Fruit fly (Drosophila melanogaster) whole organism: ENCODE data around the gene Mybbp1A.

ENCODE experiments used
- CG8478 ChIP-seq: fragments of >200 bp; optimal IDR thresholded peaks from 2 replicates; lab custom pipeline; 2018; ENCODE audit warnings: inconsistent platforms
- Dll ChIP-seq: fragments of >200 bp; optimal IDR thresholded peaks from 2 replicates; lab custom pipeline; 2017
- EcR ChIP-seq, 2 experiments: fragments of >200 bp; optimal IDR thresholded peaks; 2 replicates each; lab custom pipeline; 2017; ENCODE audit warnings: missing biosample characterization in 2 of 2, missing genetic modification characterization in 2 of 2, missing genetic modification reagents in 2 of 2
- pan ChIP-seq: fragments of >200 bp; optimal IDR thresholded peaks from 2 replicates; lab custom pipeline; 2017
- psq ChIP-seq: fragments of >200 bp; optimal IDR thresholded peaks from 2 replicates; lab custom pipeline; 2017
- usp ChIP-seq: fragments of >200 bp; optimal IDR thresholded peaks from 2 replicates; lab custom pipeline; 2017; ENCODE audit warnings: missing biosample characterization, missing genetic modification characterization, mixed read lengths

Mybbp1A gene

DNA sequence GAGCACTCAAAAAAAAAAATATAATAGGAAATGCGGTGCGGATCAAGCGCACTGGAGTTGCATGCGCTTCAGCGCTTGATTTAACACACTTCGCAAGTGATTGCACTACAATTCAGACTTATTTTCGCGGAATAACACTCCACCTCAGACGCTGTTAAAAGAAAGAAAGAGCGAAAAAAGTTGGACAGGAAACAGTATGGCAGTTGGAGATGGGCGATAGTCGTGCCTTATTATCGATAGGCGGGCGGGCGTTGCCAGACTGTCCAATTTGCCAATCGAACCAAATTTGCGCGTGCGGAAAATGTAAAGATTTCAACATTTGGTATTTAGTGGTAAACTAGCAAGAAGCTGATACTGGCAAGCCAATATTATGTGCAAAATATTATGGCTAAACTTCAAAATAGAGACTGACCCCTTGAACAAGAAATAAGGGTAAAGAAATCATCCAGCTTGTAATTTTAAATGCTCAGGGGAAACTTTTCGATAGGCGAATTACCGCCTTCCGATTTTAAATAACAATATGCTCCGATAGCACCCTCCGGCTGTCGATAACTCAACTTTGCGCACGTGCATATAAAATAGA, at the start of gene Mybbp1A, which contains the start of gene RpL36:
Gene Mybbp1A, plus strand, starts transcription at position 535 of the 583 bp plus-strand sequence.
Gene RpL36, minus strand, starts transcription at position 245 of the 583 bp plus-strand sequence.
- TF ChIP-seq EcR (GFP tag; optimal IDR thresholded peaks at IDR 0.05; lab: Kevin White, UChicago) (no peak), CG8478 (lab: Kevin White, UChicago) (no peak), pan (lab: Kevin White, UChicago) (no peak)

- no peak for TF ChIP-seq Dll (lab: Kevin White, UChicago)
- TF ChIP-seq psq: no peak
- no peak for TF ChIP-seq CG8478 (lab: Kevin White, UChicago)
- no peak for TF ChIP-seq usp (GFP tag; lab: Kevin White, UChicago)
- no peak for TF ChIP-seq pan (lab: Kevin White, UChicago)
- no peak for TF ChIP-seq EcR (GFP tag; optimal IDR thresholded peaks at IDR 0.05; lab: Kevin White, UChicago)
These were observed 48.9 kb upstream of the Mybbp1A start for dm6 chrX:580635-581034.

- TF ChIP-seq psq (no peak), EcR (GFP tag; optimal IDR thresholded peaks at IDR 0.05; lab: Kevin White, UChicago) (no peak), usp (GFP tag; lab: Kevin White, UChicago) (no peak), pan (lab: Kevin White, UChicago) (no peak), CG8478 (lab: Kevin White, UChicago) (no peak), Dll (lab: Kevin White, UChicago) (no peak)
These were observed 47.7 kb upstream of the Mybbp1A start, which contains the start of gene vnd for dm6 chrX:581825-582224. TSS of gene vnd (plus strand) at chrX:582121.

- TF ChIP-seq CG8478 (lab: Kevin White, UChicago): no peak
- TF ChIP-seq EcR (GFP tag; optimal IDR thresholded peaks at IDR 0.05; lab: Kevin White, UChicago): no peak
- no peak for TF ChIP-seq psq
- TF ChIP-seq Dll (lab: Kevin White, UChicago): no peak
- no peak for TF ChIP-seq usp (GFP tag; lab: Kevin White, UChicago)
- TF ChIP-seq pan (lab: Kevin White, UChicago): no peak
These were observed 40.6 kb upstream of the Mybbp1A start for dm6 chrX:588941-589340.

dm6 chrX:590479-590878, 39.1 kb upstream of the Mybbp1A start:
- TF ChIP-seq psq (no peak), EcR (GFP tag; optimal IDR thresholded peaks at IDR 0.05; lab: Kevin White, UChicago) (no peak), pan (lab: Kevin White, UChicago) (no peak), CG8478 (lab: Kevin White, UChicago) (no peak), Dll (lab: Kevin White, UChicago) (no peak), usp (GFP tag; lab: Kevin White, UChicago) (no peak)

DNA sequence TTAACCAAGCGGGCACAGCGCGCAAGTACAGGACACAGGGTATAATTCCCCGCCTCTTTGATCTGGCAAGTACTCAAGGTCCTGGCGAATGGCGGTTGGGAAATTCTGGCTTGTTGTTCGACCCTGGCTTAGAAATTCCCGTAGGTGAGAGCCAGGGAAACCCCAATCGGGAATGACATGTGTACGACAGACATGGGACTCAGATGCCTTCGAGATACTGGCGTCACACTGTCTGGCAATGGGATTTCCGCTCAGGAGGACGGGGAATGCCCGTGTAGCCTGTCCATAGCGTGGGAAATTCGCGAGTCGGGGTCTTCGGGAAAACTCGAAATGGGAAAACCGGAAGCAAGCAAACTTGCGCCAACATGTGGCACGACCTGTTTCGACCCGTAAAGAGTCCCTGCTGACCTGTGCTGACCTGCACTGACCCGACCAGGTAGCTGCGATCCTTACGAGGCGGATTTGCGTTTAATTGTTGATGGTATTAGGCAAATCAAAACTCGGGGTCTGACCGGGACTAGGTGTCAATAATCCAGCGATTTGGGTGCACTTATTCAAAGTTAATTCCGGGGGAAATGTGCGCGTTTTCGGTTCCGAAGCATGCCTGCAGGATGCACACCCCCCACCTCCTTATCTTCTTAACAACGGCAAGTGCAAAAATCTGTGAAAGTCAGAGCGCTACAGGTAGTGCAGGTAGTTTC, 36.8 kb upstream of the Mybbp1A start:
- TF ChIP-seq Dll (lab: Kevin White, UChicago) (no peak), pan (lab: Kevin White, UChicago) (no peak), CG8478 (lab: Kevin White, UChicago) (no peak), psq (no peak), usp (GFP tag; lab: Kevin White, UChicago) (no peak), EcR (GFP tag; optimal IDR thresholded peaks at IDR 0.05; lab: Kevin White, UChicago) (no peak)

dm6 chrX:597057-597456, 32.5 kb upstream of the Mybbp1A start:
- TF ChIP-seq pan (lab: Kevin White, UChicago): no peak
- TF ChIP-seq psq: no peak
- TF ChIP-seq Dll (lab: Kevin White, UChicago): no peak
- no peak for TF ChIP-seq EcR (GFP tag; optimal IDR thresholded peaks at IDR 0.05; lab: Kevin White, UChicago)
- TF ChIP-seq usp (GFP tag; lab: Kevin White, UChicago): no peak
- TF ChIP-seq CG8478 (lab: Kevin White, UChicago): no peak

DNA sequence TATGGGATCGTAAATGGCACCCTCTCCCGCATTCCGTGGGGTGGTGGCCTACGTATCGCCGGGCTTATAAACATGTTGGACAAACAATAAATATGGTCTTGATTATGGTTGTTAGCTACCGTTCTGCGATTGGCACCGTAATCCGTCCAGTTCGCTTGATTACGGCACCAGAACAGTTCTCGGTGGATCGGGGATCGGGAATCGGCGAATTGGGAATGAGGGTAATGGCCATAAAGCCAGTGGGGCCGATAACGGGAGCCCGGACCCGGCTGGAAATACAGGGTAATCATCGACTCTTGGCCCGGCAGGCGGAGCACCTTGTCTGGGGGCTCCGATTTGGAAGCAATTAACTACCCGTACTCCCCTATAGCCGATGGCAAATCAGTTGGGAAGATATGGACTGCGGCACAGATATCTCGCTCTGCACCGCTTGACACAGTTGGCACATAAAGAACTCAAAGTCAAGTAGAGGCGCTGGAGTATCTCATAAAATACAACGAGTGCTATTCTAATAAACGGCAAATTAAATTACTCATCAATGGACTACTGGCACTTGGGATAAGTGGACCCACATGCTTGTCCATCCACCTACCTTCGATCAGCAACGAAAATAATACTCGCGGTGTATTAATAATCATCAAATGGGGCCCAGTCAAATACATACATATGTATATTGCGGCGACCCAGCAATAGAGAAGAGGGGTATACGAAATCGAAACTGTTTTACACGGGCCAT, 31.1 kb upstream of the Mybbp1A start:
- TF ChIP-seq CG8478 (lab: Kevin White, UChicago) (no peak), Dll (lab: Kevin White, UChicago) (no peak), pan (lab: Kevin White, UChicago) (no peak), EcR (GFP tag; optimal IDR thresholded peaks at IDR 0.05; lab: Kevin White, UChicago) (no peak), psq (no peak), usp (GFP tag; lab: Kevin White, UChicago) (no peak)

DNA sequence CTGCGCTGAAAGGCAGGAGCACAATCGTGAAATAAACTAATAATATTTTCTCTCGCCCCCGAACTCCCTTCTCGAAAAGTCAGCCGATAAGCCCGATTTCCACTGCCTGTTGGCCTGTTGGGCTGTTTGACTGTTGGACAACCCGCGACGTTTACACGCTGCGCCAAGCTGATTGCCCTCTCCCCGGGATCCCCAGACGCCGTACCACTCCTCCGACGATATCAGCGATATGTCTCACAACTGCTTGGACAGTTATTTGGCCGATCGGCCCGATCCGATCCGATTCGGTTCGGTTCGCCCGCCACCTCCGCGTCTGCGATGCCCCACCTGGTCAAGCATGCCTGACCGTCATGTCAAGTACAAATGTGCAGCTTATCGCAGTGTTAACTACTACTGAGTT, 29.8 kb upstream of the Mybbp1A start:
- no peak for TF ChIP-seq psq
- no peak for TF ChIP-seq usp (GFP tag; lab: Kevin White, UChicago)
- no peak for TF ChIP-seq pan (lab: Kevin White, UChicago)
- TF ChIP-seq EcR (GFP tag; optimal IDR thresholded peaks at IDR 0.05; lab: Kevin White, UChicago): no peak
- TF ChIP-seq CG8478 (lab: Kevin White, UChicago): no peak
- TF ChIP-seq Dll (lab: Kevin White, UChicago): no peak

DNA sequence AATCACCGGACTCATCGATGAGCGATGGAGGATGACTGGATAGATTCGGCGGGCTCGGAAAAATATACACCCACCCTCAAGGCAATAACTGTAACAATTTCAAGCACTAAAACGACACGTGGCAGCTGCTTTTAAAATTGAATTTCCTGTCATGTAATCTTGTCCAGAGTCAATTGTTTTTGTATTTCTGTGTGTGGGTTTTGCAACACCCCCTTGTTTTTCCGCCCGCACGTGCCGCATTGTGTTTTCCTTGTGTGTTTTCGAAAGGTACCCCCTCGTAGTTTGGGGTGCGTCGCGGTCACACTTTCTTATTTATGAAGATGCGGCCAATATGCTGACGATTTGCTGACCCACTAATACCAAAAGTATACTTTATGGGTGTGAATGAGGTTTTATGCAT, 27.6 kb upstream of the Mybbp1A start:
- TF ChIP-seq pan (lab: Kevin White, UChicago): no peak
- no peak for TF ChIP-seq CG8478 (lab: Kevin White, UChicago)
- no peak for TF ChIP-seq psq
- TF ChIP-seq usp (GFP tag; lab: Kevin White, UChicago): no peak
- no peak for TF ChIP-seq Dll (lab: Kevin White, UChicago)
- TF ChIP-seq EcR (GFP tag; optimal IDR thresholded peaks at IDR 0.05; lab: Kevin White, UChicago): no peak

- no peak for TF ChIP-seq pan (lab: Kevin White, UChicago)
- TF ChIP-seq EcR (GFP tag; optimal IDR thresholded peaks at IDR 0.05; lab: Kevin White, UChicago): no peak
- TF ChIP-seq usp (GFP tag; lab: Kevin White, UChicago): no peak
These were observed 19.5 kb upstream of the Mybbp1A start for dm6 chrX:610048-610447.
